Worm (Caenorhabditis elegans) whole organism, early embryonic: Measurements from ENCODE around the gene srx-38.

Source experiments
- B0310.2 ChIP-seq: sonication (generic microtip); optimal IDR thresholded peaks from 2 replicates; lab custom pipeline; 2016; ENCODE audit warnings: mild to moderate bottlenecking, missing genetic modification characterization, missing compliant biosample characterization
- aly-1 ChIP-seq: sonication (generic microtip); optimal IDR thresholded peaks from 2 replicates; lab custom pipeline; 2016; ENCODE audit warnings: missing genetic modification characterization, missing compliant biosample characterization
- ama-1 ChIP-seq: fragments of 150-350 bp; optimal IDR thresholded peaks from 2 replicates; lab custom pipeline; 2014
- ceh-36 ChIP-seq: sonication (generic microtip); optimal IDR thresholded peaks from 2 replicates; lab custom pipeline; 2016; ENCODE audit warnings: missing genetic modification characterization, inconsistent platforms, missing compliant biosample characterization
- flt-1 ChIP-seq: fragments of 200-800 bp; sonication (Bioruptor generic); IDR thresholded peaks from 2 replicates; pipeline ENCODE4 v1.3.6; 2022; ENCODE audit warnings: missing genetic modification characterization, missing compliant biosample characterization
- hmbx-1 ChIP-seq: sonication (generic microtip); optimal IDR thresholded peaks from 2 replicates; lab custom pipeline; 2016; ENCODE audit warnings: mild to moderate bottlenecking, missing genetic modification characterization, missing compliant biosample characterization
- sea-1 ChIP-seq: fragments of 200-800 bp; sonication (Bioruptor generic); conservative IDR thresholded peaks from 2 replicates; pipeline ENCODE4 v1.3.6; 2022; ENCODE audit warnings: missing genetic modification characterization, missing compliant biosample characterization
- tbx-11 ChIP-seq: fragments of 200-800 bp; sonication (Bioruptor generic); IDR thresholded peaks from 2 replicates; pipeline ENCODE4 v1.3.6; 2022; ENCODE audit warnings: missing genetic modification characterization, missing compliant biosample characterization

DNA sequence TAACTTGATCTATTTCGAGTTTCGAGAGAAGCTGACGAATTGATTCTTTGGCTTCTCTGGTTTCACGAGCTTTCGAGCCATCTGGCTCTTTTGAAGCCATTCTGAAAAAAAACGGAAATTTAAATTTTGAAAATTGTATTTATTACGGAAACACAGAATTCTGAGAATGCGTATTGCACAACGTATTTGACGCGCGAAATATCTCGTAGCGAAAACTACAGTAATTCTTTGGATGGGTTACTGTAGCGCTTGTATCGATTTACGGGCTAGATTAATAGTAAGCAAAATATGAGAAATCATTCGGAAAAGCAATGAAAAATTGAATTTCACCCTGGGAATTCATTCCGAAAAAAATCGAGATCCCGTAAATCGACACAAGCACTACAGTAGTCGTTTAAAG is 41.8 kb downstream of the srx-38 start, which contains the start of gene C04F5.8:
- TF ChIP-seq ceh-36: no peak
- no peak for TF ChIP-seq ama-1
- TF ChIP-seq sea-1 (GFP tag; lab: Robert Waterston, UW): no peak
- no peak for TF ChIP-seq flt-1 (GFP tag; lab: Robert Waterston, UW)
- TF ChIP-seq B0310.2: no peak
- TF ChIP-seq tbx-11 (GFP tag; lab: Robert Waterston, UW): no peak
- no peak for TF ChIP-seq aly-1 (tag; lab: Kevin White, UChicago)
- no peak for TF ChIP-seq hmbx-1
